Worm (Caenorhabditis elegans): ENCODE data around the gene frpr-2.

frpr-2 gene

DNA sequence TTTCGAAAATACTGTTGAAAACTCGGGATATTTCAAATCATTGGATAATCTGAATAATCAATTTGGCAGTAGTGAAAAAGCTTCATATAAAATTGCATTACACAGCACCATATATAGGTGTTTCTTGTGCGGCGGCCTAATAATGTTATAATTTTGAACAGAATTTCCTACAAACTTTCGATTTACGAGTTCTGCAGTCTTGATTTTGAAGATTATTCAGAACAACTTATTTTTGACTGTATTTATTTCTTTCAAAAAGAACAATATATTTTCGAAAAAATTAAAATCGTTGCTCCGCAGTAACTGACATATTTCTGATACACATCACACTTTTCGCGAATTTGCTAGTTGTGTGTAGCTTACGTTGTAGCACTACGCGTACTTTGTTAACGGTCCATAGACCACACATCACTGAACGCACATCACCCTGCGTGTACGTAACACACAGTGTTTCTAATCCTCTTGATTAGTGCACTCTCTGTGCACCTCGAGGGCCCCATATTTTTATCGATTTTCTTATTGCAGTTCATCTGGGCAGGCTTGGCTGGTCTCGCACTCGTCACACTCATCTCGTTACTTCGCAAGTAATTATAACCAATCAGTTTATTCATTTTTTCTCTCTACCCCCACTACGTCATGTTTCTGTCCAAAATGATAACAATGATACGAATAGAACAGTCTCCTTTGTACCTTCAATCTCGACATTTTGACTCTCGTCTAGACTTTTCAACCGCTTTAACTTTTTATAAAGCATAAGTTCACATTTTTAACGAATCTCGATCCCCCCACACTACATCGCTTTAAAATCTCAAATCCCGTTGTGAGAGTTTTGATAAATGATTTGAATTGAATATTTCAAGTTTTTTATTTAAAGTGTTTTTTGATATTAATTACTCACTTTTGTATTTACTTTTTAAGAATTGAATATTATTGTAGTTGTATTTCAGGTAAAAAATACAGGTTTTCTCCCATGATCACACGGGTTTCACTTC is 25.6 kb downstream of the frpr-2 start, which contains the start of the genes F11C1.1 and vwa-8 (continued):
- TF ChIP-seq sem-4 (tag; optimal IDR thresholded peaks at IDR 0.05), result no peak
- TF ChIP-seq dmd-4 (tag; optimal IDR thresholded peaks at IDR 0.05), result no peak
- TF ChIP-seq gmeb-1 (tag; optimal IDR thresholded peaks at IDR 0.05), result no peak
- TF ChIP-seq nhr-11 (tag; optimal IDR thresholded peaks at IDR 0.05), result no peak
- TF ChIP-seq C34F6.9 (tag; optimal IDR thresholded peaks at IDR 0.05), result peak; percentile 32
- no peak for TF ChIP-seq fos-1 (tag; optimal IDR thresholded peaks at IDR 0.05)
- peak; percentile 50 for TF ChIP-seq crh-2 (tag; optimal IDR thresholded peaks at IDR 0.05)
- peak; percentile 63 for TF ChIP-seq nhr-10 (tag; optimal IDR thresholded peaks at IDR 0.05)
- TF ChIP-seq ztf-4 (tag; optimal IDR thresholded peaks at IDR 0.05), result no peak
- no peak for TF ChIP-seq ZK546.5 (tag; optimal IDR thresholded peaks at IDR 0.05)
- no peak for TF ChIP-seq R02D3.7 (tag; optimal IDR thresholded peaks at IDR 0.05)
- peak; percentile 58 for TF ChIP-seq F13H6.1 (tag; optimal IDR thresholded peaks at IDR 0.05)
- TF ChIP-seq nhr-25 (tag; optimal IDR thresholded peaks at IDR 0.05), result peak; percentile 69
- no peak for TF ChIP-seq ceh-16 (tag; optimal IDR thresholded peaks at IDR 0.05)
- peak; percentile 51 for TF ChIP-seq nhr-21 (tag; optimal IDR thresholded peaks at IDR 0.05)
- no peak for TF ChIP-seq ama-1 (optimal IDR thresholded peaks at IDR 0.05)
- no peak for TF ChIP-seq aly-2 (tag; optimal IDR thresholded peaks at IDR 0.05)
- no peak for TF ChIP-seq skn-1 (tag; optimal IDR thresholded peaks at IDR 0.05)
- TF ChIP-seq Y55F3AM.14 (GFP tag; optimal IDR thresholded peaks at IDR 0.05), result no peak
- TF ChIP-seq ztf-1 (GFP tag; conservative IDR thresholded peaks at IDR 0.05), result no peak
- TF ChIP-seq elt-1 (tag; optimal IDR thresholded peaks at IDR 0.05), result no peak
- no peak for TF ChIP-seq lin-39 (tag; optimal IDR thresholded peaks at IDR 0.05)

DNA sequence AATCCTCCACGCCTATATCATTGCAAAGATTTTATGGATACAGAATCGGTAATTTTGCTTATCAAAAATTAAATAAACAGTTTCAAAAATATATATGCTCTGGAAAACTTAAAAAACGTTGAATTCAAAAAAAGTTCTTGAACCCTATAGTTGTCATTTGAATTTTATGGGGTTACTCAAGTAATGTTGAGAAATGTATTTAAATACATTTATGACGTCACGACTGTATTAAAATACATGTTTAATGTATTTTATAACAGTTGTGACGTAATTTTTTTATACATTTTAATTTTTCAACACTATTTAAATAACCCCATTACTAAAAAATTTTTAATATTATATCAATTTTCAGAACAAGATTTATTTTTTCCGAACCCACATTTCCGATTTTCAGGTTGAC is 30.9 kb downstream of the frpr-2 start:
- TF ChIP-seq mdl-1 (tag; optimal IDR thresholded peaks at IDR 0.05), result no peak
- TF ChIP-seq nhr-25 (tag; optimal IDR thresholded peaks at IDR 0.05), result peak; percentile 25

DNA sequence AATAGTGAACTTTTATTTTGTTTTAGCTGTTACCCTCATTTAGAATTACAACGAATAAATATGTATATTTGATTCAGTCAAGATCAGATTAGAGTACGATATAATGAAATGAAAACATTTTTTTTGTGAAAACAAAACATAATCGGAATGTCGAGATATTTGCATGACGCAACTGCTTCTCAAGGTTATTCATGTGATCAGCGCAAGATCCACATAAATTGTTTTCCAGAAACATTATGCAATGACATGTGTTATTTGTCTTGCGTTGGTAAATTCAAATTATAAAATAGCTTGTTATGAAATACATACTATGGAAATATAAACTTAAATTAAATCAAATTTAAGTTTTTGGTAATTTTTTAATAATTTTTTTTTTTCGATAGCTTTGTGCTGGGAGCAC is 34.3 kb downstream of the frpr-2 start:
- TF ChIP-seq ama-1 (optimal IDR thresholded peaks at IDR 0.05) (no peak), ztf-4 (tag; optimal IDR thresholded peaks at IDR 0.05) (no peak), elt-3 (tag; optimal IDR thresholded peaks at IDR 0.05) (no peak), nhr-25 (tag; optimal IDR thresholded peaks at IDR 0.05) (peak; percentile 78), nhr-10 (tag; optimal IDR thresholded peaks at IDR 0.05) (no peak)

DNA sequence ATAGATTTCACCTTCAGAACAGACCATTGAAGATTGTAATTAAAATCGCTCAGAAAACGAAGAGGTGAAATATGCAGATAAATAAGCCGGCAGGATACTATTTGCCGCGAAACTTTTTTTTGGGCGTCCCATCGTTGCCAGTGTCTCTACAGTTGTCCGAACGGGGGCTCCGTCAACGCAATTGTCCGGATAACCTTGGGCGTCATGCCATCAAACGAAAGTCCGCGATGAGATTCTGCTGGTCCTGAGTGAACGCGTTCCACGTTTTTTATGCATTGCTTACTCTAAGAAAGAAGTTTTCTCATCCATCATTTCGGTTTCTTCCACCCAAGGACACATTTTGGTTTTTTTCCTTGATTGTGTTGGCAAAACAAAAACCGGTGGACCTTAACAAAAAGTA is 35.6 kb downstream of the frpr-2 start:
- TF ChIP-seq C34F6.9 (tag; optimal IDR thresholded peaks at IDR 0.05), result no peak
- no peak for TF ChIP-seq unc-62 (GFP tag; optimal IDR thresholded peaks at IDR 0.05)
- TF ChIP-seq lsy-2 (tag; optimal IDR thresholded peaks at IDR 0.05), result no peak
- no peak for TF ChIP-seq peb-1 (tag; optimal IDR thresholded peaks at IDR 0.05)
- no peak for TF ChIP-seq crh-2 (tag; optimal IDR thresholded peaks at IDR 0.05)
- no peak for TF ChIP-seq mab-5 (tag; optimal IDR thresholded peaks at IDR 0.05)
- TF ChIP-seq nhr-11 (tag; optimal IDR thresholded peaks at IDR 0.05), result no peak
- TF ChIP-seq R02D3.7 (tag; optimal IDR thresholded peaks at IDR 0.05), result no peak

DNA sequence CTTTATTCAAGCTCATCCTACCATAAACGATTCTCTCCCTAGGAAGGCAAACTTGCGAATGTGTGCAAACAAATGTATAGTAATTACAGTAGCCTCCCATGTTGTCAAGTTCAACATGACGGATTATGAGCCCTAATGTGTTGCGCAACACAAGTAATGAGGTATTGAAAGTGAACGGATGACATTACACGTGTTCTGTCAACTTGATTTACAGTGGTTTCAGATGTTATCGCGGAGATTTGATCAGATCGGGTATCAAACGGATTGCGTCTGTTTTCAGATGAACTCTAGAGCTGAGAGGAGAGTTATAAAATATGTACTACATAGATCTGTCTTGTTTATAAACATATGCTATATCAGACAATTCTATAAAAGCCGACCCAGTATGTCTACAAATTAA is 37.1 kb downstream of the frpr-2 start:
- TF ChIP-seq unc-39 (tag; optimal IDR thresholded peaks at IDR 0.05) (no peak), ama-1 (optimal IDR thresholded peaks at IDR 0.05) (no peak), egl-27 (tag; optimal IDR thresholded peaks at IDR 0.05) (no peak), nhr-25 (tag; optimal IDR thresholded peaks at IDR 0.05) (peak; percentile 4), unc-62 (GFP tag; optimal IDR thresholded peaks at IDR 0.05) (no peak)

DNA sequence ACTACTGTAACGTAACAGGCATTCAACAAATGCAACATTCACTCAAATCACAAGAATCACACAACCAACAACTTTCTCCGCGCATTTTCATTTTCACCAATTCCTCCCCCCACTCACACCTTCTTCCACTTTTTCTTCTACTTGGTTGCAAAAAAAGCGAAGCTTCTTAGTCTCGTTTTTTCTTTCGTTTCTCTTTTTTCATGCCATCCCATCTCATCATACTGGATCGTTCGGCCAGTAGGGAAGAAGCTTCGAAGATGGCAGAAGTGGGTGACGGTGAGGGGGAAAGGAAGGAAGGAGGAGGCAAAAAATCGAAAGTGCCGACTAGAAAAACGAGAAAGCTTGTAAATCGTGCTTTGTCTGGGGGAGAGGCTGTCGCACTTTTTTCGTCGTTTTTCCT is 37.8 kb downstream of the frpr-2 start:
- TF ChIP-seq mbf-1 (tag; optimal IDR thresholded peaks at IDR 0.05), result no peak
- peak; percentile 49 for TF ChIP-seq nhr-25 (tag; optimal IDR thresholded peaks at IDR 0.05)
- TF ChIP-seq blmp-1 (tag; optimal IDR thresholded peaks at IDR 0.05; ENCODE audit: insufficient read depth), result peak; percentile 71

All from whole organism, L2 larva.